Worm (Caenorhabditis elegans): ENCODE measurements around the gene R10E12.2.

DNA sequence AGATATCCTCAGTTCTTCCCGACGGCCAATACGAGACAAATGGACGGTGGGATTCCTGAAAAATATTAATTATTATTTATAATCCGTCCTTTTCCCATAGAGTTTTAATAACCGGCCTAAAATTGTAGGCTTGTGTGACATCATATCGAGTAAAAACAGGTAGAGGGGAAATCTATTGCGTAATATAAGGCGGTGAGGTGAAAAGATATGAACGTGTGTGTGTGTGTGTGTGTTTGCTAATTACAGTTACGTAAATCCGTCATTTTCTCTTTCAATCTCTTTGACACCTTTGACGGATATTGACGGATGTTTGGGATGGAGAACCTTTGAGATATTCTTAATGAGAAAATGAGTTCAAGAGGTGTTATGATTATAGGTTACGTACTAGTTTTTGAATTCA, 8.2 kb downstream of the R10E12.2 start:
- TF ChIP-seq W03F9.2 (tag; optimal IDR thresholded peaks at IDR 0.05) (no peak), him-1 (tag; optimal IDR thresholded peaks at IDR 0.05) (no peak)
